Comparison of ENCODE assay signal across 4 fruit fly cellular contexts in the genomic region with DNA sequence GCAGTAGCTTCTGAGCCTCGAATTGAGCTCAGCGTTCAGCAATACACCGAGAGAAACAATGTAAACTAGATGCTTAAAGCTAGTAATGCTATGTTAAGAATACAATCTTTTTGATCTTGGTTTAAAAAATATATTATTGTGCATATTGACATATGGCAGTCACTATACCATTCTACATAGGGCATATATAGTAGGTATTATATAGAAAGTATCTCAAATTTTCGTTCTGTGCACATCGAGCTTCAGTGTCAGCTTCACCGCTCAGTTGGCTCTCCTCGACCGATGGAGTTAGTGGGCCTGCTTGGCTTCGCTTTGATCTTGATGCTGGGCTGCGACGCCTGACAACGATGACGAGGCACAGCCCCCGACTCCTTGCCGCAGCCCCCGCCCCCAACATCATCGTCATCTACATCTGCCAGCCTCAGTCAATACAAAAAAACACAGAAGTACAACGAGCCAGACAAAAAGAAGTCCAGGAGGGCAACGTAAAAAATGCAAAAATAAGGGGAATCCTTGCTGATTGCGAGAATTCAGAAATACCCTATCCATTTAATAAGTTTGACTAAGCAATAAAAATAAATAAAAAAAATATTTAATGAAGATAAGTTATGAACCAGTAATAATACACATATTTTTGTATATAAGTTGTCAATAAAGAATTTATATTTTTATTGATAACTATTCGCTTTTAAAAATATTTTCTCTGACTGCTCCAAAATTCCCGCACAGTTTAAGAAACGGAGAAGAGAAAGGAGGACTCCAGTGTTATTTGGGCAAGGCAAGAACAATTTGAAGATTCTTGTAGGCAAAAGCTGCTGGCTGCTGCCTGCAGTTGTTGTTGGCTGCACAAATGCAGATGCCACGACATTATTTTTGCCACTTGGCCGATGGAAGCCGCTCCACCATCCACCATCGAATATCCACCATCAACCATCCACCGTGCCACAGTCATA.
TF ChIP-seq lines count a peak whose summit lies in the region.

No protein-coding gene starts in this region.

- TF ChIP-seq CTCF in whole organism, embryonic (GFP tag; optimal IDR thresholded peaks at IDR 0.05; lab: Kevin White, UChicago) = no peak

TF ChIP-seq in whole organism, embryonic, 481 proteins besides CTCF, POLR2A, EP300 and RAD21 (continues in another document):
- TF ChIP-seq E2f1 (GFP tag; IDR thresholded peaks at IDR 0.05; lab: Robert Waterston, UW) (no peak), CG11093 (GFP tag; IDR thresholded peaks at IDR 0.05; lab: Robert Waterston, UW) (0 out of 3 replicates have a peak, but pooled peaks have one; percentile 15), Atf-2 (GFP tag; optimal IDR thresholded peaks at IDR 0.05; lab: Kevin White, UChicago) (no peak), CG4404 (GFP tag; IDR thresholded peaks at IDR 0.05; lab: Robert Waterston, UW) (no peak), dmrt11E (tag; optimal IDR thresholded peaks at IDR 0.05; lab: Kevin White, UChicago) (peak; percentile 13), CG2889 (GFP tag; IDR thresholded peaks at IDR 0.05; lab: Robert Waterston, UW) (no peak), CG6813 (GFP tag; optimal IDR thresholded peaks at IDR 0.05; lab: Kevin White, UChicago) (no peak), CG10321 (GFP tag; IDR thresholded peaks at IDR 0.05; lab: Robert Waterston, UW) (no peak), nom (GFP tag; optimal IDR thresholded peaks at IDR 0.05; lab: Kevin White, UChicago) (peak; percentile 89), CG32767 (GFP tag; IDR thresholded peaks at IDR 0.05; lab: Robert Waterston, UW) (no peak), Max (GFP tag; optimal IDR thresholded peaks at IDR 0.05; lab: Kevin White, UChicago) (no peak), CG14710 (tag; optimal IDR thresholded peaks at IDR 0.05; lab: Kevin White, UChicago) (no peak), mirr (GFP tag; optimal IDR thresholded peaks at IDR 0.05; lab: Kevin White, UChicago) (no peak), bsh (GFP tag; optimal IDR thresholded peaks at IDR 0.05; lab: Kevin White, UChicago) (peak; percentile 17 to 71), MTF-1 (GFP tag; optimal IDR thresholded peaks at IDR 0.05; lab: Kevin White, UChicago; ENCODE audit: borderline replicate concordance) (no peak), dan (GFP tag; IDR thresholded peaks at IDR 0.05; lab: Robert Waterston, UW) (no peak), sug (tag; optimal IDR thresholded peaks at IDR 0.05; lab: Kevin White, UChicago) (no peak), CG33213 (GFP tag; optimal IDR thresholded peaks at IDR 0.05; lab: Kevin White, UChicago) (no peak), zfh1 (GFP tag; IDR thresholded peaks at IDR 0.05; lab: Robert Waterston, UW) (no peak), disco-r (GFP tag; optimal IDR thresholded peaks at IDR 0.05; lab: Kevin White, UChicago) (no peak)

TF ChIP-seq in whole organism, prepupa, 60 proteins besides CTCF, POLR2A, EP300 and RAD21 (continues in another document):
- TF ChIP-seq CG31627 (GFP tag; optimal IDR thresholded peaks at IDR 0.05; lab: Kevin White, UChicago) = peak; percentile 84
- TF ChIP-seq CG15336 (GFP tag; IDR thresholded peaks at IDR 0.05; lab: Robert Waterston, UW) = peak; percentile 91
- peak; percentile 63 for TF ChIP-seq CG11294 (GFP tag; IDR thresholded peaks at IDR 0.05; lab: Robert Waterston, UW)
- peak; percentile 98 for TF ChIP-seq Eip78C (GFP tag; lab: Kevin White, UChicago)
- TF ChIP-seq fd59A (GFP tag; optimal IDR thresholded peaks at IDR 0.05; lab: Kevin White, UChicago) = peak; percentile 93
- peak; percentile 40 for TF ChIP-seq fd85E (GFP tag; optimal IDR thresholded peaks at IDR 0.05; lab: Kevin White, UChicago)
- TF ChIP-seq CG4318 (GFP tag; optimal IDR thresholded peaks at IDR 0.05; lab: Kevin White, UChicago) = peak; percentile 74
- TF ChIP-seq Ets96B (tag; optimal IDR thresholded peaks at IDR 0.05; lab: Kevin White, UChicago) = peak; percentile 96
- peak; percentile 87 for TF ChIP-seq net (GFP tag; optimal IDR thresholded peaks at IDR 0.05; lab: Kevin White, UChicago)
- peak; percentile 89 for TF ChIP-seq CG9139 (GFP tag; optimal IDR thresholded peaks at IDR 0.05; lab: Kevin White, UChicago)
- peak; percentile 95 for TF ChIP-seq CG3032 (tag; optimal IDR thresholded peaks at IDR 0.05; lab: Kevin White, UChicago)
- peak; percentile 95 for TF ChIP-seq Eip75B (GFP tag; optimal IDR thresholded peaks at IDR 0.05; lab: Kevin White, UChicago)
- TF ChIP-seq achi (GFP tag; optimal IDR thresholded peaks at IDR 0.05; lab: Kevin White, UChicago) = peak; percentile 88
- TF ChIP-seq Sox102F (GFP tag; optimal IDR thresholded peaks at IDR 0.05; lab: Kevin White, UChicago) = peak; percentile 82
- TF ChIP-seq cyc (GFP tag; optimal IDR thresholded peaks at IDR 0.05; lab: Kevin White, UChicago) = peak; percentile 67
- peak; percentile 85 for TF ChIP-seq CG32006 (GFP tag; optimal IDR thresholded peaks at IDR 0.05; lab: Kevin White, UChicago)
- TF ChIP-seq CG11902 (GFP tag; optimal IDR thresholded peaks at IDR 0.05; lab: Kevin White, UChicago) = peak; percentile 85
- TF ChIP-seq CG16779 (tag; optimal IDR thresholded peaks at IDR 0.05; lab: Kevin White, UChicago) = peak; percentile 80
- TF ChIP-seq pdm3 (GFP tag; optimal IDR thresholded peaks at IDR 0.05; lab: Kevin White, UChicago) = peak; percentile 89
- TF ChIP-seq Sox15 (GFP tag; optimal IDR thresholded peaks at IDR 0.05; lab: Kevin White, UChicago) = peak; percentile 78

TF ChIP-seq in whole organism, pupa, 21 proteins besides CTCF, POLR2A, EP300 and RAD21:
- TF ChIP-seq CG12605 (GFP tag; IDR thresholded peaks at IDR 0.05; lab: Robert Waterston, UW) (peak; percentile 83), CG14655 (GFP tag; optimal IDR thresholded peaks at IDR 0.05; lab: Kevin White, UChicago) (peak; percentile 81), Pif1A (GFP tag; optimal IDR thresholded peaks at IDR 0.05; lab: Kevin White, UChicago) (peak; percentile 93), CG9948 (tag; optimal IDR thresholded peaks at IDR 0.05; lab: Kevin White, UChicago) (peak; percentile 93), Pif1B (GFP tag; optimal IDR thresholded peaks at IDR 0.05; lab: Kevin White, UChicago) (peak; percentile 86), CG8301 (tag; optimal IDR thresholded peaks at IDR 0.05; lab: Kevin White, UChicago) (peak; percentile 89), Snoo (tag; optimal IDR thresholded peaks at IDR 0.05; lab: Kevin White, UChicago) (peak; percentile 77), CG13204 (GFP tag; optimal IDR thresholded peaks at IDR 0.05; lab: Kevin White, UChicago) (peak; percentile 90), EcR (GFP tag; optimal IDR thresholded peaks at IDR 0.05; lab: Kevin White, UChicago) (peak; percentile 56), CG10348 (GFP tag; IDR thresholded peaks at IDR 0.05; lab: Robert Waterston, UW) (no peak), fd96Ca (GFP tag; IDR thresholded peaks at IDR 0.05; lab: Robert Waterston, UW) (peak; percentile 76; the same call in 2 of the 3 replicates), CG34367 (tag; optimal IDR thresholded peaks at IDR 0.05; lab: Kevin White, UChicago) (peak; percentile 88), rn (GFP tag; IDR thresholded peaks at IDR 0.05; lab: Robert Waterston, UW) (peak; percentile 73; the same call in 1 of the 2 replicates), CG32121 (GFP tag; IDR thresholded peaks at IDR 0.05; lab: Robert Waterston, UW) (peak; percentile 76), CG17806 (tag; optimal IDR thresholded peaks at IDR 0.05; lab: Kevin White, UChicago) (peak; percentile 98), CG15710 (tag; optimal IDR thresholded peaks at IDR 0.05; lab: Kevin White, UChicago) (peak; percentile 95), gl (tag; optimal IDR thresholded peaks at IDR 0.05; lab: Kevin White, UChicago) (peak; percentile 93), Ets98B (GFP tag; IDR thresholded peaks at IDR 0.05; lab: Robert Waterston, UW) (peak; percentile 86), D1 (tag; optimal IDR thresholded peaks at IDR 0.05; lab: Kevin White, UChicago) (peak; percentile 75), CG8159 (tag; optimal IDR thresholded peaks at IDR 0.05; lab: Kevin White, UChicago) (peak; percentile 91), CG4496 (GFP tag; IDR thresholded peaks at IDR 0.05; lab: Robert Waterston, UW) (peak; percentile 92)

TF ChIP-seq in whole organism, wandering third instar larva, 38 proteins besides CTCF, POLR2A, EP300 and RAD21 (continues in another document):
- TF ChIP-seq jim (GFP tag; optimal IDR thresholded peaks at IDR 0.05; lab: Kevin White, UChicago) (no peak), br (GFP tag; optimal IDR thresholded peaks at IDR 0.05; lab: Kevin White, UChicago) (peak; percentile 92), woc (GFP tag; optimal IDR thresholded peaks at IDR 0.05; lab: Kevin White, UChicago) (peak; percentile 83), Vsx2 (GFP tag; optimal IDR thresholded peaks at IDR 0.05; lab: Kevin White, UChicago; ENCODE audit: partially characterized antibody) (no peak), HLH106 (tag; optimal IDR thresholded peaks at IDR 0.05; lab: Kevin White, UChicago) (peak; percentile 88), Mio (GFP tag; optimal IDR thresholded peaks at IDR 0.05; lab: Kevin White, UChicago) (peak; percentile 6), Dfd (GFP tag; optimal IDR thresholded peaks at IDR 0.05; lab: Kevin White, UChicago) (no peak), CG32264 (GFP tag; optimal IDR thresholded peaks at IDR 0.05; lab: Kevin White, UChicago) (peak; percentile 80), brk (GFP tag; optimal IDR thresholded peaks at IDR 0.05; lab: Kevin White, UChicago) (peak; percentile 87), Rel (GFP tag; optimal IDR thresholded peaks at IDR 0.05; lab: Kevin White, UChicago) (peak; percentile 14), Rel (tag; optimal IDR thresholded peaks at IDR 0.05; lab: Kevin White, UChicago) (peak; percentile 74), CrebA (GFP tag; optimal IDR thresholded peaks at IDR 0.05; lab: Kevin White, UChicago; ENCODE audit: borderline replicate concordance) (peak; percentile 12), Sp1 (GFP tag; optimal IDR thresholded peaks at IDR 0.05; lab: Kevin White, UChicago) (peak; percentile 82), Jra (GFP tag; optimal IDR thresholded peaks at IDR 0.05; lab: Kevin White, UChicago) (peak; percentile 53), lola (GFP tag; optimal IDR thresholded peaks at IDR 0.05; lab: Kevin White, UChicago) (no peak), tai (GFP tag; optimal IDR thresholded peaks at IDR 0.05; lab: Kevin White, UChicago) (peak; percentile 65), N (GFP tag; optimal IDR thresholded peaks at IDR 0.05; lab: Kevin White, UChicago) (no peak), ey (GFP tag; optimal IDR thresholded peaks at IDR 0.05; lab: Kevin White, UChicago) (peak; percentile 87), psq (GFP tag; optimal IDR thresholded peaks at IDR 0.05; lab: Kevin White, UChicago) (peak; percentile 67), fru (GFP tag; optimal IDR thresholded peaks at IDR 0.05; lab: Kevin White, UChicago) (peak; percentile 93), dl (GFP tag; optimal IDR thresholded peaks at IDR 0.05; lab: Kevin White, UChicago; ENCODE audit: insufficient read depth in 1 of 2, partially characterized antibody in 2 of 2) (no peak), Myc (optimal IDR thresholded peaks at IDR 0.05; lab: Kevin White, UChicago) (no peak), dmrt93B (GFP tag; optimal IDR thresholded peaks at IDR 0.05; lab: Kevin White, UChicago) (peak; percentile 48), h (GFP tag; optimal IDR thresholded peaks at IDR 0.05; lab: Kevin White, UChicago) (peak; percentile 93), Hnf4 (GFP tag; optimal IDR thresholded peaks at IDR 0.05; lab: Kevin White, UChicago) (peak; percentile 88)

Comparison
In these comparisons a context has a peak if more than half of its experiments do, and no peak if none do; other contexts are left out.
1. Of the 7 proteins assayed by ChIP-seq in both whole organism, embryonic and whole organism, prepupa: peak only in whole organism, embryonic: none; only in whole organism, prepupa: CG16779, CG6854, Gug, Hr39, Lpt and Sox102F; in both: none; in neither: 1.